Fruit fly (Drosophila melanogaster) whole organism, embryonic: ENCODE measurements around the gene form3.

Source experiments
- CG10366 ChIP-seq: fragments of 200-800 bp; sonication (Bioruptor generic); IDR thresholded peaks from 2 replicates; pipeline ENCODE4 v1.3.6; 2022; ENCODE audit warnings: missing biosample characterization, missing genetic modification characterization
- CG12155 ChIP-seq: fragments of 200-800 bp; sonication (Bioruptor generic); optimal IDR thresholded peaks from 3 replicates; lab custom pipeline; 2016; ENCODE audit warnings: missing biosample characterization, missing genetic modification characterization
- CG12391 ChIP-seq: fragments of 200-800 bp; sonication (Bioruptor generic); optimal IDR thresholded peaks from 3 replicates; lab custom pipeline; 2018; ENCODE audit warnings: missing biosample characterization, mild to moderate bottlenecking, missing genetic modification characterization, moderate library complexity
- CG13624 ChIP-seq: fragments of 200-800 bp; sonication (Bioruptor generic); optimal IDR thresholded peaks from 2 replicates; lab custom pipeline; 2016; ENCODE audit warnings: missing biosample characterization, missing genetic modification characterization
- CG14710 ChIP-seq: fragments of 200-800 bp; sonication (Bioruptor generic); optimal IDR thresholded peaks from 3 replicates; lab custom pipeline; 2019; ENCODE audit warnings: missing biosample characterization, mild to moderate bottlenecking, missing genetic modification characterization, moderate library complexity
- CG15011 ChIP-seq: fragments of 200-800 bp; sonication (Bioruptor generic); optimal IDR thresholded peaks from 3 replicates; lab custom pipeline; 2018; ENCODE audit warnings: missing biosample characterization, mild to moderate bottlenecking, missing genetic modification characterization
- CG17568 ChIP-seq: fragments of 200-800 bp; sonication (Bioruptor generic); optimal IDR thresholded peaks from 2 replicates; lab custom pipeline; 2018; ENCODE audit warnings: missing biosample characterization, mild to moderate bottlenecking, missing genetic modification characterization, moderate library complexity
- CG18476 ChIP-seq: fragments of 200-800 bp; sonication (Bioruptor generic); optimal IDR thresholded peaks from 2 replicates; lab custom pipeline; 2016; ENCODE audit warnings: missing biosample characterization, mild to moderate bottlenecking, missing genetic modification characterization
- CG2120 ChIP-seq: fragments of 200-800 bp; sonication (Bioruptor generic); optimal IDR thresholded peaks from 3 replicates; lab custom pipeline; 2016; ENCODE audit warnings: missing biosample characterization, missing genetic modification characterization
- CG2199 ChIP-seq: fragments of 200-800 bp; sonication (Bioruptor generic); IDR thresholded peaks from 3 replicates; pipeline ENCODE4 v1.3.6; 2022; ENCODE audit warnings: missing biosample characterization, missing genetic modification characterization
- CG33213 ChIP-seq: fragments of 200-800 bp; sonication (Bioruptor generic); optimal IDR thresholded peaks from 3 replicates; lab custom pipeline; 2016; ENCODE audit warnings: missing biosample characterization, missing genetic modification characterization
- CG43689 ChIP-seq: fragments of 200-800 bp; sonication (Bioruptor generic); IDR thresholded peaks from 2 replicates; pipeline ENCODE4 v1.3.6; 2022; ENCODE audit warnings: missing biosample characterization, missing genetic modification characterization
- CG4854 ChIP-seq: fragments of 200-800 bp; sonication (Bioruptor generic); optimal IDR thresholded peaks from 2 replicates; lab custom pipeline; 2016; ENCODE audit warnings: missing biosample characterization, missing genetic modification characterization, inconsistent platforms
- CG8765 ChIP-seq: fragments of 200-800 bp; sonication (Bioruptor generic); IDR thresholded peaks from 2 replicates; pipeline ENCODE4 v1.3.6; 2022; ENCODE audit warnings: missing biosample characterization, missing genetic modification characterization
- CG9817 ChIP-seq: fragments of 200-800 bp; sonication (Bioruptor generic); optimal IDR thresholded peaks from 2 replicates; lab custom pipeline; 2018; ENCODE audit warnings: missing biosample characterization, mild to moderate bottlenecking, missing genetic modification characterization, moderate library complexity
- CG9876 ChIP-seq: fragments of 200-800 bp; sonication (Bioruptor generic); optimal IDR thresholded peaks from 2 replicates; lab custom pipeline; 2016; ENCODE audit warnings: missing biosample characterization, missing genetic modification characterization
- Camta ChIP-seq: fragments of 200-800 bp; sonication (Bioruptor generic); optimal IDR thresholded peaks from 2 replicates; lab custom pipeline; 2016; ENCODE audit warnings: missing biosample characterization, missing genetic modification characterization
- Dip2 ChIP-seq: fragments of 200-800 bp; sonication (Bioruptor generic); IDR thresholded peaks from 2 replicates; pipeline ENCODE4 v1.3.6; 2022; ENCODE audit warnings: missing biosample characterization, missing genetic modification characterization
- Drgx ChIP-seq: fragments of 200-800 bp; sonication (Bioruptor generic); IDR thresholded peaks from 2 replicates; pipeline ENCODE4 v1.3.6; 2022; ENCODE audit warnings: missing biosample characterization, missing genetic modification characterization
- Ets65A ChIP-seq: fragments of 200-800 bp; sonication (Bioruptor generic); peaks from one replicate; lab custom pipeline; 2016; ENCODE audit warnings: missing biosample characterization, missing genetic modification characterization
- Fer2 ChIP-seq: fragments of 200-800 bp; sonication (Bioruptor generic); optimal IDR thresholded peaks from 2 replicates; lab custom pipeline; 2018; ENCODE audit warnings: missing biosample characterization, mild to moderate bottlenecking, missing genetic modification characterization, moderate library complexity
- Gsc ChIP-seq: fragments of 200-800 bp; sonication (Bioruptor generic); IDR thresholded peaks from 2 replicates; pipeline ENCODE4 v1.3.6; 2022; ENCODE audit warnings: missing biosample characterization, missing genetic modification characterization
- HLHmδ ChIP-seq: fragments of 200-800 bp; sonication (Bioruptor generic); optimal IDR thresholded peaks from 2 replicates; lab custom pipeline; 2018; ENCODE audit warnings: missing biosample characterization, mild to moderate bottlenecking, missing genetic modification characterization, moderate library complexity
- Hmr ChIP-seq: fragments of 200-800 bp; sonication (Bioruptor generic); optimal IDR thresholded peaks from 3 replicates; lab custom pipeline; 2017; ENCODE audit warnings: mild to moderate bottlenecking, missing biosample characterization, missing genetic modification reagents, missing genetic modification characterization
- Hr3 ChIP-seq: fragments of 200-800 bp; sonication (Bioruptor generic); optimal IDR thresholded peaks from 3 replicates; lab custom pipeline; 2016; ENCODE audit warnings: missing biosample characterization, missing genetic modification characterization
- Meics ChIP-seq: fragments of 200-800 bp; sonication (Bioruptor generic); optimal IDR thresholded peaks from 2 replicates; lab custom pipeline; 2017; ENCODE audit warnings: missing biosample characterization, mild to moderate bottlenecking, missing genetic modification characterization
- NC2β ChIP-seq: fragments of 200-800 bp; sonication (Bioruptor generic); optimal IDR thresholded peaks from 2 replicates; lab custom pipeline; 2016; ENCODE audit warnings: missing biosample characterization, missing genetic modification characterization
- NK7.1 ChIP-seq: fragments of 200-800 bp; sonication (Bioruptor generic); optimal IDR thresholded peaks from 3 replicates; lab custom pipeline; 2016; ENCODE audit warnings: missing biosample characterization, missing genetic modification characterization
- Ravus ChIP-seq: fragments of 200-800 bp; sonication (Bioruptor generic); IDR thresholded peaks from 2 replicates; pipeline ENCODE4 v1.3.6; 2022; ENCODE audit warnings: missing biosample characterization, missing genetic modification characterization
- Spps ChIP-seq: fragments of 200-800 bp; sonication (Bioruptor generic); optimal IDR thresholded peaks from 2 replicates; lab custom pipeline; 2018; ENCODE audit warnings: missing biosample characterization, mild to moderate bottlenecking, missing genetic modification characterization
- TFAM ChIP-seq: fragments of 200-800 bp; sonication (Bioruptor generic); optimal IDR thresholded peaks from 2 replicates; lab custom pipeline; 2017; ENCODE audit warnings: missing biosample characterization, missing genetic modification characterization, inconsistent platforms
- ase ChIP-seq: fragments of 200-800 bp; sonication (Bioruptor generic); IDR thresholded peaks from 3 replicates; pipeline ENCODE4 v1.3.6; 2022; ENCODE audit warnings: missing biosample characterization, missing genetic modification characterization
- br ChIP-seq: fragments of >200 bp; optimal IDR thresholded peaks from 2 replicates; lab custom pipeline; 2017
- chn ChIP-seq: fragments of 200-800 bp; sonication (Bioruptor generic); optimal IDR thresholded peaks from 2 replicates; lab custom pipeline; 2016; ENCODE audit warnings: missing biosample characterization, missing genetic modification characterization
- croc ChIP-seq: fragments of 200-800 bp; sonication (Bioruptor generic); conservative IDR thresholded peaks from 3 replicates; pipeline ENCODE4 v1.3.6; 2022; ENCODE audit warnings: missing biosample characterization, missing genetic modification characterization
- disco-r ChIP-seq: fragments of 200-800 bp; sonication (Bioruptor generic); optimal IDR thresholded peaks from 2 replicates; lab custom pipeline; 2016; ENCODE audit warnings: missing biosample characterization, missing genetic modification characterization
- ems ChIP-seq: fragments of 200-800 bp; sonication (Bioruptor generic); optimal IDR thresholded peaks from 3 replicates; lab custom pipeline; 2016; ENCODE audit warnings: missing biosample characterization, missing genetic modification characterization
- exex ChIP-seq: fragments of 200-800 bp; sonication (Bioruptor generic); optimal IDR thresholded peaks from 4 replicates; lab custom pipeline; 2018; ENCODE audit warnings: missing biosample characterization, mild to moderate bottlenecking, missing genetic modification characterization, moderate library complexity
- her ChIP-seq: fragments of 200-800 bp; sonication (Bioruptor generic); optimal IDR thresholded peaks from 2 replicates; lab custom pipeline; 2016; ENCODE audit warnings: missing biosample characterization, missing genetic modification characterization
- kah ChIP-seq: fragments of 200-800 bp; sonication (Bioruptor generic); optimal IDR thresholded peaks from 2 replicates; lab custom pipeline; 2018; ENCODE audit warnings: missing biosample characterization, mild to moderate bottlenecking, missing genetic modification characterization
- ken ChIP-seq: fragments of 200-800 bp; sonication (Bioruptor generic); IDR thresholded peaks from 3 replicates; pipeline ENCODE4 v1.3.6; 2022; ENCODE audit warnings: missing biosample characterization, missing genetic modification characterization
- lilli ChIP-seq: fragments of 200-800 bp; sonication (Bioruptor generic); optimal IDR thresholded peaks from 3 replicates; lab custom pipeline; 2016; ENCODE audit warnings: missing biosample characterization, missing genetic modification characterization
- lmd ChIP-seq: fragments of 200-800 bp; sonication (Bioruptor generic); IDR thresholded peaks from 2 replicates; pipeline ENCODE4 v1.3.6; 2022; ENCODE audit warnings: missing biosample characterization, missing genetic modification characterization
- mld ChIP-seq: fragments of 200-800 bp; sonication (Bioruptor generic); IDR thresholded peaks from 3 replicates; pipeline ENCODE4 v1.3.6; 2022; ENCODE audit warnings: missing biosample characterization, missing genetic modification characterization; ENCODE audit not compliant: partially characterized antibody
- nau ChIP-seq: fragments of 200-800 bp; sonication (Bioruptor generic); optimal IDR thresholded peaks from 3 replicates; lab custom pipeline; 2017; ENCODE audit warnings: missing biosample characterization, mild to moderate bottlenecking, missing genetic modification characterization, missing genetic modification reagents
- odd ChIP-seq: fragments of 200-800 bp; sonication (Bioruptor generic); optimal IDR thresholded peaks from 2 replicates; lab custom pipeline; 2017; ENCODE audit warnings: missing biosample characterization, mild to moderate bottlenecking, missing genetic modification characterization
- p53 ChIP-seq: fragments of 200-800 bp; sonication (Bioruptor generic); optimal IDR thresholded peaks from 2 replicates; lab custom pipeline; 2016; ENCODE audit warnings: missing biosample characterization, missing genetic modification characterization
- sd ChIP-seq: fragments of 200-800 bp; sonication (Bioruptor generic); optimal IDR thresholded peaks from 3 replicates; lab custom pipeline; 2018; ENCODE audit warnings: missing biosample characterization, mild to moderate bottlenecking, missing genetic modification characterization, moderate library complexity
- sna ChIP-seq: fragments of 200-800 bp; sonication (Bioruptor generic); IDR thresholded peaks from 2 replicates; pipeline ENCODE4 v1.3.6; 2022; ENCODE audit warnings: missing biosample characterization, missing genetic modification characterization; ENCODE audit not compliant: partially characterized antibody

The form3 gene

DNA sequence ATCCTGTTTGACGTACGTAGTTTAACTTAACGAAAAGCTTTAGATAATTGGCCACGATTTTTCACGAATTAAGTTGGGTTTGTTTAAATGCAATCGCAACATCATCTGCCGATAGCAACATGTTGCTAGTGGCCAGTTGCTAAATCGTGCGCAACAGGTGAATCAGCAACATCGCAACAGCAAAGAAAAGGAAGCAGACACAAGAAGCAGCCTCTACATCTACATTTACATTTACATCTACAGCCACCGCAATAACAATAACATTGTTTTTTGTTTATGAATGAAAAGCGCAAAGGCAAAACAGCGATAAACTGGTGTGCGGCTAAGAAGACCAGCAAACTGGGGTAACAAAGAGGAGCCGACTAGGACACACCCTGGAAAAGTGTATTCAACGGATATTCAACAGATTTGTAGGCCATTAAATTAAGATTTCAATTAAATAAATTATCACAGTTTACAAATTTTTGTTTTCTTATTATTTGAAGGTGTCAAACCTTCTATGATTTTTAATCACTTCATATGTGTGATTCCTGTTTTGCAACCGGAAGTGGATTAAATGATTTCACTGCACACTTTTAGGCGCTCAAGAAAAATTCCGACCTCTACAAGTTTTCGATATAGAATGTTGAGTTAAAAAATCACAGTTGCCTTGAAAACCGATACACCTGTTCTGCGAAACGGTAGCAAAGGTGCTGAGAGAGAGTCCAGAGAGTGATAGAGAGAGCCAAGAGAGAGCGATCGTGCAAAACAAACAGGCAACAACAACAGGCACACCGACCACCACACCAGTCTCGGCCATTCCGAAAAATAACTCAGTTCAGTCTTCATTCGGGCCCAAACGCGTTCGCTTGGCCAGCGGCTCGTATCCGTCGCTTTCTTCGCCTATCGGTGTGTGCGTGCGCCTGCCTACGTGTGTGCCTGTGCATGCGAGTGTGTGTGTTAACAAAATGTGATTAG, 39.4 kb downstream of the form3 start, which contains the start of gene melt (continued):
- TF ChIP-seq CG12391 (peak; percentile 90), CG43689 (no peak), Fer2 (tag; lab: Kevin White, UChicago) (peak; percentile 54), CG8765 (GFP tag; lab: Robert Waterston, UW) (peak; percentile 64; the same call in 1 of the 2 replicates), br (lab: Kevin White, UChicago) (no peak), CG9817 (tag; lab: Kevin White, UChicago) (peak; percentile 74), CG10366 (GFP tag; lab: Robert Waterston, UW) (peak; percentile 60), croc (peak; percentile 62; the same call in 2 of the 3 replicates), HLHmδ (GFP tag; lab: Kevin White, UChicago) (peak; percentile 62), CG18476 (GFP tag; lab: Kevin White, UChicago) (peak; percentile 88), Dip2 (GFP tag; lab: Robert Waterston, UW) (no peak), ase (GFP tag; lab: Robert Waterston, UW) (peak; percentile 43; the same call in 1 of the 3 replicates), ems (GFP tag; lab: Kevin White, UChicago) (peak; percentile 87), ken (peak; percentile 61; the same call in 2 of the 3 replicates), chn (GFP tag; lab: Kevin White, UChicago) (peak; percentile 92), kah (peak; percentile 54), Hr3 (peak; percentile 88), Spps (tag; lab: Kevin White, UChicago) (peak; percentile 32), Drgx (GFP tag; lab: Robert Waterston, UW) (peak; percentile 56), TFAM (GFP tag; lab: Kevin White, UChicago) (peak; percentile 35), Hmr (peak; percentile 90), Ets65A (GFP tag; lab: Kevin White, UChicago) (peak; percentile 98), mld (peak; percentile 54; the same call in 1 of the 3 replicates), CG13624 (GFP tag; lab: Kevin White, UChicago) (peak; percentile 90), her (peak; percentile 67), Gsc (0 out of 2 replicates have a peak, but pooled peaks have one; percentile 36), disco-r (GFP tag; lab: Kevin White, UChicago) (peak; percentile 79), CG2199 (GFP tag; lab: Robert Waterston, UW) (no peak), CG17568 (GFP tag; lab: Kevin White, UChicago) (peak; percentile 77), Camta (GFP tag; lab: Kevin White, UChicago) (peak; percentile 89), sna (GFP tag; lab: Robert Waterston, UW) (no peak), lmd (GFP tag; lab: Robert Waterston, UW) (peak; percentile 84), CG33213 (GFP tag; lab: Kevin White, UChicago) (peak; percentile 58), CG15011 (GFP tag; lab: Kevin White, UChicago) (peak; percentile 84), p53 (GFP tag; lab: Kevin White, UChicago) (no peak), CG2120 (GFP tag; lab: Kevin White, UChicago) (peak; percentile 93), nau (GFP tag; lab: Kevin White, UChicago) (peak; percentile 85), exex (peak; percentile 38), CG4854 (GFP tag; lab: Kevin White, UChicago) (peak; percentile 82), sd (tag; lab: Kevin White, UChicago) (peak; percentile 74), NK7.1 (peak; percentile 86), CG14710 (tag; lab: Kevin White, UChicago) (peak; percentile 87), lilli (GFP tag; lab: Kevin White, UChicago) (peak; percentile 94), Ravus (GFP tag; lab: Robert Waterston, UW) (peak; percentile 44), Meics (GFP tag; lab: Kevin White, UChicago) (peak; percentile 91), CG12155 (peak; percentile 86), odd (GFP tag; lab: Kevin White, UChicago) (peak; percentile 78), NC2β (GFP tag; lab: Kevin White, UChicago) (peak; percentile 71), CG9876 (GFP tag; lab: Kevin White, UChicago) (peak; percentile 74)
